Fruit fly (Drosophila melanogaster): Measurements from ENCODE around the gene larp.
A peak's percentile ranks its signal among the peaks of the same experiment; 100 is the strongest.

The larp gene

dm6 chr3R:28317151-28317844 lies 18.9 kb downstream of the larp start (continued):
- no peak for TF ChIP-seq Six4 (GFP tag; optimal IDR thresholded peaks at IDR 0.05)
- TF ChIP-seq CG13894 (tag; optimal IDR thresholded peaks at IDR 0.05): peak; percentile 19
- peak; percentile 26 for TF ChIP-seq sens (GFP tag)
- TF ChIP-seq fd102C (GFP tag; optimal IDR thresholded peaks at IDR 0.05): no peak
- TF ChIP-seq cwo (GFP tag; optimal IDR thresholded peaks at IDR 0.05): peak; percentile 16
- TF ChIP-seq CG11085 (GFP tag; IDR thresholded peaks at IDR 0.05): no peak
- no peak for TF ChIP-seq CG6791 (GFP tag; IDR thresholded peaks at IDR 0.05; ENCODE audit: partially characterized antibody)
- no peak for TF ChIP-seq bab2 (GFP tag; optimal IDR thresholded peaks at IDR 0.05)
- no peak for TF ChIP-seq da (GFP tag; optimal IDR thresholded peaks at IDR 0.05)
- TF ChIP-seq ranshi (GFP tag; IDR thresholded peaks at IDR 0.05): peak; percentile 31; the same call in 1 of the 2 replicates
- no peak for TF ChIP-seq luna (GFP tag; optimal IDR thresholded peaks at IDR 0.05)
- TF ChIP-seq zen (tag; optimal IDR thresholded peaks at IDR 0.05): no peak
- peak; percentile 16 for TF ChIP-seq CG18476 (GFP tag; optimal IDR thresholded peaks at IDR 0.05)
- no peak for TF ChIP-seq insv (GFP tag; optimal IDR thresholded peaks at IDR 0.05)
- no peak for TF ChIP-seq CG5953 (GFP tag; IDR thresholded peaks at IDR 0.05)
- TF ChIP-seq psq (GFP tag; optimal IDR thresholded peaks at IDR 0.05): no peak

dm6 chr3R:28307926-28308746 lies 28.1 kb downstream of the larp start:
- 0 out of 2 replicates have a peak, but pooled peaks have one; percentile 14 for TF ChIP-seq Ptx1 (GFP tag; IDR thresholded peaks at IDR 0.05)
- TF ChIP-seq z (GFP tag; IDR thresholded peaks at IDR 0.05): peak; percentile 58; the same call in 1 of the 3 replicates
- 0 out of 3 replicates have a peak, but pooled peaks have one; percentile 51 for TF ChIP-seq sr (GFP tag; IDR thresholded peaks at IDR 0.05)
- 0 out of 3 replicates have a peak, but pooled peaks have one; percentile 27 for TF ChIP-seq CG11456 (GFP tag; IDR thresholded peaks at IDR 0.05)
- TF ChIP-seq prd (optimal IDR thresholded peaks at IDR 0.05): no peak
- 0 out of 3 replicates have a peak, but pooled peaks have one; percentile 19 for TF ChIP-seq prd (GFP tag; IDR thresholded peaks at IDR 0.05)
- TF ChIP-seq Awh (GFP tag; IDR thresholded peaks at IDR 0.05): no peak
- no peak for TF ChIP-seq CG6854 (GFP tag; optimal IDR thresholded peaks at IDR 0.05)
- TF ChIP-seq CG1603 (tag; optimal IDR thresholded peaks at IDR 0.05): peak; percentile 42
- TF ChIP-seq amos (GFP tag; IDR thresholded peaks at IDR 0.05; ENCODE audit: partially characterized antibody): no peak
- TF ChIP-seq Doc2 (GFP tag; IDR thresholded peaks at IDR 0.05): no peak
- TF ChIP-seq peb (GFP tag; IDR thresholded peaks at IDR 0.05): no peak
- no peak for TF ChIP-seq CG34224 (GFP tag; IDR thresholded peaks at IDR 0.05; ENCODE audit: partially characterized antibody)
- peak; percentile 93 for TF ChIP-seq Ets65A (GFP tag)
- peak; percentile 1 for TF ChIP-seq gem (tag; optimal IDR thresholded peaks at IDR 0.05)
- TF ChIP-seq CG1602 (GFP tag; optimal IDR thresholded peaks at IDR 0.05): no peak
- TF ChIP-seq CG9215 (GFP tag; IDR thresholded peaks at IDR 0.05): no peak

- TF ChIP-seq luna (GFP tag; optimal IDR thresholded peaks at IDR 0.05): no peak
- TF ChIP-seq CG10431 (GFP tag; optimal IDR thresholded peaks at IDR 0.05): no peak
- TF ChIP-seq Dip3 (GFP tag; optimal IDR thresholded peaks at IDR 0.05): no peak
- no peak for TF ChIP-seq ken (GFP tag; IDR thresholded peaks at IDR 0.05)
- no peak for TF ChIP-seq Doc2 (GFP tag; IDR thresholded peaks at IDR 0.05)
- peak; percentile 39 for TF ChIP-seq dmrt99B (tag; optimal IDR thresholded peaks at IDR 0.05)
- peak; percentile 38 for TF ChIP-seq CG2678 (tag; optimal IDR thresholded peaks at IDR 0.05)
- no peak for TF ChIP-seq ind (GFP tag; optimal IDR thresholded peaks at IDR 0.05)
- TF ChIP-seq CG12769 (tag; optimal IDR thresholded peaks at IDR 0.05): no peak
- no peak for TF ChIP-seq CG8089 (GFP tag; optimal IDR thresholded peaks at IDR 0.05)
- TF ChIP-seq BtbVII (GFP tag; optimal IDR thresholded peaks at IDR 0.05): no peak
- TF ChIP-seq sob (GFP tag; IDR thresholded peaks at IDR 0.05): 0 out of 2 replicates have a peak, but pooled peaks have one; percentile 12
- peak; percentile 35 for TF ChIP-seq Blimp-1 (GFP tag; optimal IDR thresholded peaks at IDR 0.05)
- TF ChIP-seq CG13424 (tag; optimal IDR thresholded peaks at IDR 0.05): peak; percentile 20
- no peak for TF ChIP-seq CG4854 (GFP tag; optimal IDR thresholded peaks at IDR 0.05)
- TF ChIP-seq CG18262 (tag; optimal IDR thresholded peaks at IDR 0.05): no peak
Measured at dm6 chr3R:28305959-28306358, 30.3 kb downstream of the larp start.

Data from whole organism, embryonic.